Worm (Caenorhabditis elegans) whole organism, midembryonic: ENCODE data around the gene C05D10.4.

ENCODE experiments used
- cog-1 ChIP-seq: sonication (generic microtip); optimal IDR thresholded peaks from 2 replicates; lab custom pipeline; 2016; ENCODE audit warnings: missing genetic modification characterization, missing compliant biosample characterization
- med-1 ChIP-seq: sonication (generic microtip); optimal IDR thresholded peaks from 2 replicates; lab custom pipeline; 2017; ENCODE audit warnings: missing genetic modification characterization, mild to moderate bottlenecking, missing compliant biosample characterization, antibody characterized with exemption, missing genetic modification reagents; ENCODE audit not compliant: insufficient read depth
- ref-1 ChIP-seq: fragments of 200-800 bp; sonication (Bioruptor generic); conservative IDR thresholded peaks from 2 replicates; pipeline ENCODE4 v1.3.6; 2022; ENCODE audit warnings: missing genetic modification reagents, missing genetic modification characterization, missing compliant biosample characterization
- ztf-23 ChIP-seq: fragments of 200-800 bp; sonication (Bioruptor generic); IDR thresholded peaks from 2 replicates; pipeline ENCODE4 v1.3.6; 2022; ENCODE audit warnings: missing genetic modification reagents, missing genetic modification characterization, missing compliant biosample characterization

- TF ChIP-seq med-1 (GFP tag; lab: Kevin White, UChicago) (no peak), ref-1 (GFP tag; lab: Robert Waterston, UW) (no peak), cog-1 (tag; lab: Kevin White, UChicago) (no peak), ztf-23 (GFP tag; lab: Robert Waterston, UW) (no peak)
These were observed 42.6 kb upstream of the C05D10.4 start for ce11 chrIII:6145309-6145708.
